Fruit fly (Drosophila melanogaster) whole organism, embryonic: ENCODE data around the gene aralar1.

Source experiments
- Ada2b ChIP-seq: fragments of 200-800 bp; sonication (Bioruptor generic); IDR thresholded peaks from 2 replicates; pipeline ENCODE4 v1.3.6; 2022; ENCODE audit warnings: missing biosample characterization, missing genetic modification characterization
- Aef1 ChIP-seq: fragments of 200-800 bp; sonication (Bioruptor generic); IDR thresholded peaks from 3 replicates; pipeline ENCODE4 v1.3.6; 2022; ENCODE audit warnings: missing biosample characterization, missing genetic modification characterization
- B-H1 ChIP-seq: fragments of 200-800 bp; sonication (Bioruptor generic); IDR thresholded peaks from 3 replicates; pipeline ENCODE4 v1.3.6; 2022; ENCODE audit warnings: missing biosample characterization, missing genetic modification characterization
- B-H2 ChIP-seq: fragments of 200-800 bp; sonication (Bioruptor generic); optimal IDR thresholded peaks from 2 replicates; lab custom pipeline; 2018; ENCODE audit warnings: missing biosample characterization, mild to moderate bottlenecking, missing genetic modification characterization
- CG10462 ChIP-seq: fragments of 200-800 bp; sonication (Bioruptor generic); optimal IDR thresholded peaks from 2 replicates; lab custom pipeline; 2016; ENCODE audit warnings: missing biosample characterization, missing genetic modification characterization
- CG12104 ChIP-seq: fragments of 200-800 bp; sonication (Bioruptor generic); optimal IDR thresholded peaks from 3 replicates; lab custom pipeline; 2016; ENCODE audit warnings: missing biosample characterization, missing genetic modification characterization
- CG12219 ChIP-seq: fragments of 200-800 bp; sonication (Bioruptor generic); optimal IDR thresholded peaks from 3 replicates; lab custom pipeline; 2018; ENCODE audit warnings: missing biosample characterization, mild to moderate bottlenecking, missing genetic modification characterization
- CG13775 ChIP-seq: fragments of 200-800 bp; sonication (Bioruptor generic); optimal IDR thresholded peaks from 3 replicates; lab custom pipeline; 2017; ENCODE audit warnings: missing biosample characterization, mild to moderate bottlenecking, missing genetic modification characterization
- CG14667 ChIP-seq: fragments of 200-800 bp; sonication (Bioruptor generic); IDR thresholded peaks from 2 replicates; pipeline ENCODE4 v1.3.6; 2022; ENCODE audit warnings: missing biosample characterization, missing genetic modification characterization
- CG15269 ChIP-seq: fragments of 200-800 bp; sonication (Bioruptor generic); optimal IDR thresholded peaks from 2 replicates; lab custom pipeline; 2018; ENCODE audit warnings: missing biosample characterization, mild to moderate bottlenecking, missing genetic modification characterization, moderate library complexity
- CG18011 ChIP-seq: fragments of 200-800 bp; sonication (Bioruptor generic); optimal IDR thresholded peaks from 2 replicates; lab custom pipeline; 2017; ENCODE audit warnings: missing biosample characterization, missing genetic modification characterization, mild to moderate bottlenecking, moderate library complexity, missing genotype
- CG30431 ChIP-seq: fragments of 200-800 bp; sonication (Bioruptor generic); optimal IDR thresholded peaks from 2 replicates; lab custom pipeline; 2017; ENCODE audit warnings: missing biosample characterization, missing genetic modification characterization
- CG33213 ChIP-seq: fragments of 200-800 bp; sonication (Bioruptor generic); optimal IDR thresholded peaks from 3 replicates; lab custom pipeline; 2016; ENCODE audit warnings: missing biosample characterization, missing genetic modification characterization
- CG3407 ChIP-seq: fragments of 200-800 bp; sonication (Bioruptor generic); optimal IDR thresholded peaks from 2 replicates; lab custom pipeline; 2018; ENCODE audit warnings: missing biosample characterization, mild to moderate bottlenecking, missing genetic modification characterization
- CG43689 ChIP-seq: fragments of 200-800 bp; sonication (Bioruptor generic); IDR thresholded peaks from 2 replicates; pipeline ENCODE4 v1.3.6; 2022; ENCODE audit warnings: missing biosample characterization, missing genetic modification characterization
- CG4730 ChIP-seq: fragments of 200-800 bp; sonication (Bioruptor generic); IDR thresholded peaks from 2 replicates; pipeline ENCODE4 v1.3.6; 2022; ENCODE audit warnings: missing biosample characterization, missing genetic modification characterization
- CG4820 ChIP-seq: fragments of 200-800 bp; sonication (Bioruptor generic); optimal IDR thresholded peaks from 3 replicates; lab custom pipeline; 2016; ENCODE audit warnings: missing biosample characterization, missing genetic modification characterization
- CG6175 ChIP-seq: fragments of 200-800 bp; sonication (Bioruptor generic); IDR thresholded peaks from 3 replicates; pipeline ENCODE4 v1.3.6; 2022; ENCODE audit warnings: missing biosample characterization, missing genetic modification characterization
- CG6654 ChIP-seq: fragments of 200-800 bp; sonication (Bioruptor generic); optimal IDR thresholded peaks from 2 replicates; lab custom pipeline; 2017; ENCODE audit warnings: missing biosample characterization, mild to moderate bottlenecking, missing genetic modification characterization
- CG6683 ChIP-seq: fragments of 200-800 bp; sonication (Bioruptor generic); optimal IDR thresholded peaks from 2 replicates; lab custom pipeline; 2017; ENCODE audit warnings: missing biosample characterization, mild to moderate bottlenecking, missing genetic modification characterization, missing genetic modification reagents
- CG7357 ChIP-seq: fragments of 200-800 bp; sonication (Bioruptor generic); IDR thresholded peaks from 3 replicates; pipeline ENCODE4 v1.3.6; 2022; ENCODE audit warnings: missing biosample characterization, missing genetic modification characterization
- CG7556 ChIP-seq: fragments of 200-800 bp; sonication (Bioruptor generic); optimal IDR thresholded peaks from 2 replicates; lab custom pipeline; 2017; ENCODE audit warnings: missing biosample characterization, mild to moderate bottlenecking, missing genetic modification characterization
- CG8281 ChIP-seq: fragments of 200-800 bp; sonication (Bioruptor generic); optimal IDR thresholded peaks from 2 replicates; lab custom pipeline; 2018; ENCODE audit warnings: missing biosample characterization, mild to moderate bottlenecking, missing genetic modification characterization, moderate library complexity
- CG9932 ChIP-seq: fragments of 200-800 bp; sonication (Bioruptor generic); IDR thresholded peaks from 2 replicates; pipeline ENCODE4 v1.3.6; 2022; ENCODE audit warnings: missing biosample characterization, missing genetic modification characterization
- CTCF ChIP-seq: fragments of 200-800 bp; sonication (Bioruptor generic); optimal IDR thresholded peaks from 2 replicates; lab custom pipeline; 2017; ENCODE audit warnings: missing biosample characterization, mild to moderate bottlenecking, missing genetic modification characterization, moderate library complexity
- H15 ChIP-seq: fragments of 200-800 bp; sonication (Bioruptor generic); IDR thresholded peaks from 3 replicates; pipeline ENCODE4 v1.3.6; 2022; ENCODE audit warnings: missing biosample characterization, missing genetic modification characterization
- Hey ChIP-seq: fragments of 200-800 bp; sonication (Bioruptor generic); optimal IDR thresholded peaks from 3 replicates; lab custom pipeline; 2018; ENCODE audit warnings: missing biosample characterization, mild to moderate bottlenecking, missing genetic modification characterization
- HmgZ ChIP-seq: fragments of 200-800 bp; sonication (Bioruptor generic); optimal IDR thresholded peaks from 2 replicates; lab custom pipeline; 2018; ENCODE audit warnings: missing biosample characterization, mild to moderate bottlenecking, missing genetic modification characterization
- Nf-YB ChIP-seq: fragments of 200-800 bp; sonication (Bioruptor generic); optimal IDR thresholded peaks from 3 replicates; lab custom pipeline; 2019; ENCODE audit warnings: missing biosample characterization, mild to moderate bottlenecking, missing genetic modification characterization, moderate library complexity
- Oli ChIP-seq: fragments of 200-800 bp; sonication (Bioruptor generic); optimal IDR thresholded peaks from 2 replicates; lab custom pipeline; 2018; ENCODE audit warnings: missing biosample characterization, mild to moderate bottlenecking, missing genetic modification characterization, moderate library complexity
- Ptx1 ChIP-seq: fragments of 200-800 bp; sonication (Bioruptor generic); IDR thresholded peaks from 2 replicates; pipeline ENCODE4 v1.3.6; 2022; ENCODE audit warnings: missing biosample characterization, missing genetic modification characterization
- Scr ChIP-seq: fragments of 200-800 bp; sonication (Bioruptor generic); IDR thresholded peaks from 2 replicates; pipeline ENCODE4 v1.3.6; 2022; ENCODE audit warnings: missing biosample characterization, missing genetic modification characterization; ENCODE audit not compliant: partially characterized antibody
- Sox100B ChIP-seq: fragments of 200-800 bp; sonication (Bioruptor generic); optimal IDR thresholded peaks from 3 replicates; lab custom pipeline; 2018; ENCODE audit warnings: missing biosample characterization, mild to moderate bottlenecking, missing genetic modification characterization
- Vsx1 ChIP-seq: fragments of 200-800 bp; sonication (Bioruptor generic); optimal IDR thresholded peaks from 2 replicates; lab custom pipeline; 2017; ENCODE audit warnings: missing biosample characterization, mild to moderate bottlenecking, missing genetic modification characterization, missing genetic modification reagents
- amos ChIP-seq: fragments of 200-800 bp; sonication (Bioruptor generic); IDR thresholded peaks from 2 replicates; pipeline ENCODE4 v1.3.6; 2022; ENCODE audit warnings: missing biosample characterization, missing genetic modification characterization; ENCODE audit not compliant: partially characterized antibody
- ash1 ChIP-seq: fragments of 200-800 bp; sonication (Bioruptor generic); optimal IDR thresholded peaks from 2 replicates; lab custom pipeline; 2018; ENCODE audit warnings: missing biosample characterization, mild to moderate bottlenecking, missing genetic modification characterization
- ato ChIP-seq: fragments of 200-800 bp; sonication (Bioruptor generic); IDR thresholded peaks from 2 replicates; pipeline ENCODE4 v1.3.6; 2022; ENCODE audit warnings: missing biosample characterization, missing genetic modification characterization; ENCODE audit not compliant: partially characterized antibody
- dysf ChIP-seq: fragments of 200-800 bp; sonication (Bioruptor generic); IDR thresholded peaks from 3 replicates; pipeline ENCODE4 v1.3.6; 2022; ENCODE audit warnings: missing biosample characterization, missing genetic modification characterization
- exex ChIP-seq: fragments of 200-800 bp; sonication (Bioruptor generic); optimal IDR thresholded peaks from 4 replicates; lab custom pipeline; 2018; ENCODE audit warnings: missing biosample characterization, mild to moderate bottlenecking, missing genetic modification characterization, moderate library complexity
- kay ChIP-seq: fragments of 200-800 bp; sonication (Bioruptor generic); optimal IDR thresholded peaks from 2 replicates; lab custom pipeline; 2016; ENCODE audit warnings: missing biosample characterization, missing genetic modification characterization
- lmd ChIP-seq: fragments of 200-800 bp; sonication (Bioruptor generic); IDR thresholded peaks from 2 replicates; pipeline ENCODE4 v1.3.6; 2022; ENCODE audit warnings: missing biosample characterization, missing genetic modification characterization
- nau ChIP-seq: fragments of 200-800 bp; sonication (Bioruptor generic); optimal IDR thresholded peaks from 3 replicates; lab custom pipeline; 2017; ENCODE audit warnings: missing biosample characterization, mild to moderate bottlenecking, missing genetic modification characterization, missing genetic modification reagents
- onecut ChIP-seq: fragments of 200-800 bp; sonication (Bioruptor generic); IDR thresholded peaks from 2 replicates; pipeline ENCODE4 v1.3.6; 2022; ENCODE audit warnings: missing biosample characterization, missing genetic modification characterization
- phol ChIP-seq: fragments of 200-800 bp; sonication (Bioruptor generic); optimal IDR thresholded peaks from 3 replicates; lab custom pipeline; 2018; ENCODE audit warnings: missing biosample characterization, mild to moderate bottlenecking, missing genetic modification characterization, moderate library complexity
- ranshi ChIP-seq: fragments of 200-800 bp; sonication (Bioruptor generic); IDR thresholded peaks from 2 replicates; pipeline ENCODE4 v1.3.6; 2022; ENCODE audit warnings: missing biosample characterization, missing genetic modification characterization
- sens-2 ChIP-seq: fragments of 200-800 bp; sonication (Bioruptor generic); IDR thresholded peaks from 2 replicates; pipeline ENCODE4 v1.3.6; 2022; ENCODE audit warnings: missing biosample characterization, missing genetic modification characterization
- slou ChIP-seq: fragments of 200-800 bp; sonication (Bioruptor generic); optimal IDR thresholded peaks from 3 replicates; lab custom pipeline; 2016; ENCODE audit warnings: missing biosample characterization, missing genetic modification characterization
- sna ChIP-seq: fragments of 200-800 bp; sonication (Bioruptor generic); IDR thresholded peaks from 2 replicates; pipeline ENCODE4 v1.3.6; 2022; ENCODE audit warnings: missing biosample characterization, missing genetic modification characterization; ENCODE audit not compliant: partially characterized antibody
- sob ChIP-seq: fragments of 200-800 bp; sonication (Bioruptor generic); IDR thresholded peaks from 2 replicates; pipeline ENCODE4 v1.3.6; 2022; ENCODE audit warnings: missing biosample characterization, missing genetic modification characterization
- trh ChIP-seq: fragments of 200-800 bp; sonication (Bioruptor generic); optimal IDR thresholded peaks from 2 replicates; lab custom pipeline; 2016; ENCODE audit warnings: missing biosample characterization, missing genetic modification characterization
- tx ChIP-seq: fragments of 200-800 bp; sonication (Bioruptor generic); optimal IDR thresholded peaks from 2 replicates; lab custom pipeline; 2016; ENCODE audit warnings: missing biosample characterization, missing genetic modification characterization

The aralar1 gene

DNA sequence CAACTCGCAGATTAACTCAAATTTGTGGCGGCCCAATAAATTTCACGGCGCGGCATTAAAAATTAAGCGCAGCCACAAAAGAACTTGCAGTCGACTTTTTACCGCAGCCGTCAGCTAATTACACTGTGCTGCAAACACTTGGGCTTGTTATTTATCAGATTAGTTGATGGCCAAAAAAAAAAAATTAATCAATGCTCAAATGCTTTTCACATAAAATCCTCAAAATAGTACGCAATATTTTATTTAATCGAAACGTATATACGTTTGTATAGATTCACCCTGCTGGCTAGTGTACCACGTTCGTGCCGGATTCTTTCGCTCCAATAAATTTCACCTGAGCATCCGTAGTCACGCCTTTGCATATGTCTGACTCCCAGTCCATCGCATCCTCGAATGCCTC, 41.9 kb downstream of the aralar1 start (continued):
- TF ChIP-seq CG14667 (no peak), dysf (GFP tag; lab: Robert Waterston, UW) (peak; percentile 62; the same call in 1 of the 3 replicates), Vsx1 (GFP tag; lab: Kevin White, UChicago) (peak; percentile 45), H15 (peak; percentile 66; the same call in 2 of the 3 replicates), CG7357 (GFP tag; lab: Robert Waterston, UW) (peak; percentile 53; the same call in 1 of the 3 replicates), CG13775 (GFP tag; lab: Kevin White, UChicago) (no peak), CG12219 (peak; percentile 54), CG4730 (GFP tag; lab: Robert Waterston, UW) (peak; percentile 18; the same call in 1 of the 2 replicates), nau (GFP tag; lab: Kevin White, UChicago) (no peak), Aef1 (0 out of 3 replicates have a peak, but pooled peaks have one; percentile 15), CG43689 (GFP tag; lab: Robert Waterston, UW) (no peak), Ada2b (peak; percentile 38; the same call in 1 of the 2 replicates), sob (0 out of 2 replicates have a peak, but pooled peaks have one; percentile 42), Hey (tag; lab: Kevin White, UChicago) (no peak), sna (GFP tag; lab: Robert Waterston, UW) (no peak), ranshi (GFP tag; lab: Robert Waterston, UW) (peak; percentile 63; the same call in 1 of the 2 replicates), CG7556 (GFP tag; lab: Kevin White, UChicago) (peak; percentile 40), CG30431 (peak; percentile 23), Oli (tag; lab: Kevin White, UChicago) (peak; percentile 61), phol (tag; lab: Kevin White, UChicago) (peak; percentile 69), CG15269 (peak; percentile 47), CG4820 (peak; percentile 59), Ptx1 (peak; percentile 59), CG6683 (no peak), CG6175 (GFP tag; lab: Robert Waterston, UW) (no peak), HmgZ (tag; lab: Kevin White, UChicago) (no peak), B-H2 (GFP tag; lab: Kevin White, UChicago) (no peak), sens-2 (peak; percentile 40; the same call in 1 of the 2 replicates), exex (tag; lab: Kevin White, UChicago) (no peak), onecut (no peak; the same call in 1 of the 2 replicates), B-H1 (GFP tag; lab: Robert Waterston, UW) (peak; percentile 53; the same call in 2 of the 3 replicates), CG8281 (no peak), CG9932 (peak; percentile 36; the same call in 1 of the 2 replicates), CG18011 (GFP tag; lab: Kevin White, UChicago) (no peak), tx (no peak), ato (GFP tag; lab: Robert Waterston, UW) (no peak), slou (GFP tag; lab: Kevin White, UChicago) (no peak), lmd (GFP tag; lab: Robert Waterston, UW) (peak; percentile 54), CG10462 (GFP tag; lab: Kevin White, UChicago) (no peak), Sox100B (peak; percentile 45), CG33213 (GFP tag; lab: Kevin White, UChicago) (no peak), CTCF (peak; percentile 2), amos (no peak), CG6654 (GFP tag; lab: Kevin White, UChicago) (peak; percentile 36), Nf-YB (GFP tag; lab: Kevin White, UChicago) (no peak), ash1 (GFP tag; lab: Kevin White, UChicago) (no peak), CG12104 (GFP tag; lab: Kevin White, UChicago) (peak; percentile 7), CG3407 (GFP tag; lab: Kevin White, UChicago) (no peak), Scr (no peak), kay (no peak), trh (GFP tag; lab: Kevin White, UChicago) (no peak)
